Fruit fly (Drosophila melanogaster) whole organism: ENCODE data around the gene smp-30.
A peak's percentile ranks its signal among the peaks of the same experiment; 100 is the strongest.

Experiments used
- CG8478 ChIP-seq: fragments of >200 bp; optimal IDR thresholded peaks from 2 replicates; lab custom pipeline; 2018; ENCODE audit warnings: inconsistent platforms
- Dll ChIP-seq: fragments of >200 bp; optimal IDR thresholded peaks from 2 replicates; lab custom pipeline; 2017
- EcR ChIP-seq, 2 experiments: fragments of >200 bp; optimal IDR thresholded peaks; 2 replicates each; lab custom pipeline; 2017; ENCODE audit warnings: missing biosample characterization in 2 of 2, missing genetic modification characterization in 2 of 2, missing genetic modification reagents in 2 of 2
- pan ChIP-seq: fragments of >200 bp; optimal IDR thresholded peaks from 2 replicates; lab custom pipeline; 2017
- psq ChIP-seq: fragments of >200 bp; optimal IDR thresholded peaks from 2 replicates; lab custom pipeline; 2017
- usp ChIP-seq: fragments of >200 bp; optimal IDR thresholded peaks from 2 replicates; lab custom pipeline; 2017; ENCODE audit warnings: missing biosample characterization, missing genetic modification characterization, mixed read lengths

The smp-30 gene

DNA sequence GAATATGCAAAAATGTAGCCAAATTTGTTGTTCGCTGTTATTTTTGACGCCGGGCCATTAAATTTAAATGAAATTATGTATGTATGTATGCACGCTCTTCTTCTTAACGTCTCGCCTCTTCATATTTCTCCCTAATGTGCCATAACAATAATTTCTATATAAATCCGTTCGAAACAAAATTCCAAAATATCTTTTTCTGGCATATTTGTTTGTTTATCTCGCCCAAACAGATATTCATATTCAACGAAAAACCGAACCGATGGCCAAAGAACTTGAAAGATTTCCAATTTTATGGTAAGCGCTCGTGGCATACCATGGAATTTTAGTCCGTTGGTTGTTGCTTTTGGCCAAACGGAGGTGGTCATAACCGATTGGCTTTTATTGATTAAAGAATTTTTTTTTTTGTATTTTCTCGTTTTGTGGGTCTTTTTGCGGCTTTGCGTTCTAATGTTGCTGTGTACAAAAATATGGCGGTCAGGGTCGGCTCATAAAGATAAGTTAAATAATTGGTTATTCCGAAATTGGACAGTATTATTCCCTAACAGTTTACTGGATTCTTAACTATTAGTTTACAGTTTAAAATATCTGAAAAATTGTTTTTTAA is 37.8 kb downstream of the smp-30 start:
- TF ChIP-seq Dll (lab: Kevin White, UChicago) = no peak
- TF ChIP-seq CG8478 (lab: Kevin White, UChicago) = no peak
- no peak for TF ChIP-seq EcR (GFP tag; optimal IDR thresholded peaks at IDR 0.05; lab: Kevin White, UChicago)
- no peak for TF ChIP-seq pan

dm6 chr3R:14711447-14712163 is 39.4 kb downstream of the smp-30 start:
- no peak for TF ChIP-seq usp (GFP tag; lab: Kevin White, UChicago)
- no peak for TF ChIP-seq CG8478 (lab: Kevin White, UChicago)

DNA sequence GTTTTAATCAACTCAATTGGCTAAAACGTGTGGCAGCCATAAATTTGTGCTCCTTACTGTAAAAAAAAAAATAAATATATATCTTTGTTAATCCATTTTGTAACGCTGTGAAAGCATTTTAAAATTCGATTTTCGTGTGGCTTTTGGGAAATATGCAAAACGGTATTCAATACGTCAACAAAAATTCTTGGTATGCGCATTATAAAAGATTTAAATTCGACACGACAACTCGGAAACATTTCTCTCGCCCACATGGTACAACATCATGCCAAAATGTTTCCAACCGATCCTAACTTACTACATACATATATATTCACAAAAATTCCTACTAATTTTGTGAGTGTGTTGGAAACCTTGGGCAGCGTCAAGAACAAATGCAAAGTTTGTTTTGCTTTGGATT is 40.4 kb downstream of the smp-30 start:
- TF ChIP-seq Dll (lab: Kevin White, UChicago) (no peak), CG8478 (lab: Kevin White, UChicago) (no peak), EcR (GFP tag; optimal IDR thresholded peaks at IDR 0.05; lab: Kevin White, UChicago) (no peak), psq (lab: Kevin White, UChicago) (no peak), pan (no peak), usp (GFP tag; lab: Kevin White, UChicago) (no peak)

dm6 chr3R:14709480-14709984 is 41.5 kb downstream of the smp-30 start:
- TF ChIP-seq CG8478 (lab: Kevin White, UChicago) = no peak
- TF ChIP-seq usp (GFP tag; lab: Kevin White, UChicago) = no peak
- no peak for TF ChIP-seq pan
- no peak for TF ChIP-seq EcR (GFP tag; optimal IDR thresholded peaks at IDR 0.05; lab: Kevin White, UChicago)
- no peak for TF ChIP-seq psq (lab: Kevin White, UChicago)
- no peak for TF ChIP-seq Dll (lab: Kevin White, UChicago)

dm6 chr3R:14708948-14709385 is 42.1 kb downstream of the smp-30 start:
- TF ChIP-seq pan = no peak
- TF ChIP-seq psq (lab: Kevin White, UChicago) = no peak
- TF ChIP-seq Dll (lab: Kevin White, UChicago) = no peak
- no peak for TF ChIP-seq EcR (GFP tag; optimal IDR thresholded peaks at IDR 0.05; lab: Kevin White, UChicago)
- no peak for TF ChIP-seq CG8478 (lab: Kevin White, UChicago)
- TF ChIP-seq usp (GFP tag; lab: Kevin White, UChicago) = no peak

DNA sequence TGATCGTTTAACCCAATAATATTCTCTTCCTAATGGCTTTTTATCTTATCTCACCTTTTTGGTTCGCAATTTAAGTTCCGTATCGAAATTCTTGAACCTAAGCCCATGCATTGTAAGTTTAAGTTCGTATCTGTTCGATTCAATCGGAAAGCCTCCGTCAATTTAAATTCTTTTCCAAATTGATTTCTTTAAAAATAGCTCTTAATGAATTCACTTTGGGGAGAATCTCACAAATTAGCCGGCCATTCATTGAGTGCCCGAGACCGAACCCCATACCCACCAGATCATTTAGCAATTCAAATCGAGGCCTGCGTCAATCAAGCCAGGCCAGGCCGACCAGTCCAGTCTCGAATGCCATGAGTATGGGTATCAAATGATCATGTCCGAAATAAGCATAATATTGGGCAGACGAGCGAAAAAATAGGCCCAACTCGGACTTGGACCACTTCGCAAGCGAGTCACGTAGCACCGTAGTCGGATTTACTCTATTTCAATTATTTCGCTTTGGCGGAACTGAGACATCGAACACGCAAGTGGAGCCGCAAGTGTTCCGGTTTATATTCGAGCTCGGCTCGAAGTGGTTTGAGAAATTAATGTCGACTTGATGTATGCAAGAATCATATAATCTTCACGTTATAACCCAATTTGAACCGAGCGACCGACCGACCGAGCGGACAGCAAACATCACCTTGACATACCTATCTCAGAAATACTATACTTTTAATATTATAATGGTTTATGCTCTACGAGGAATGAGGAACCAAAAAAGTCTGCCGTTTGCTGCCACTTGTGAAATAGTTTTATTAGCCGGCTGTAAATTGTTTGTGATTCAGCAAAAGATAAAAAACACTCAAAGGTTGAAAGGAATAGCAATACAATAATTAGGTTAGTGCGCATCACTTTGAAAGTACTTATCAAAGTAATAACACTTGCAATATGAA is 43.1 kb downstream of the smp-30 start:
- TF ChIP-seq CG8478 (lab: Kevin White, UChicago) (no peak), pan (no peak), psq (lab: Kevin White, UChicago) (no peak), EcR (GFP tag; optimal IDR thresholded peaks at IDR 0.05; lab: Kevin White, UChicago) (no peak), usp (GFP tag; lab: Kevin White, UChicago) (no peak), Dll (lab: Kevin White, UChicago) (no peak)

DNA sequence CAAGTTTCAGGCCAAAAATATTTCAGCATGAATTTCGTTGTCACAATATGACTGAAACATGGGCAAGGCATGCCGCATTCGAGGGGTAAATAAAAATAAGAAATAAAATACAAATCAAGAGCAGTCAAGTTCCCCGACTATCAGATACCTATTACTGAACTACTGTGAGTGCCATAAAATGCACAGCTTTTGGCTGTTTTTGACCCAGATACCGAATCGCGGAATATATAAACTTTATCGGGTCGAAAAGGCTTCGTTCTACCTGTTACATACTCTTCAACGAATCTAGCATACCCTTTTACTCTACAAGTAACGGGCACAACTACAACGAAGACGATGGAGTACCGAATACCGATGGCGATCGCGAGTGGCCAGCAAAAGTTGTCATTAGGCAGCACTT is 44.2 kb downstream of the smp-30 start:
- TF ChIP-seq pan (peak; percentile 75), usp (GFP tag; lab: Kevin White, UChicago) (no peak), CG8478 (lab: Kevin White, UChicago) (no peak), psq (lab: Kevin White, UChicago) (no peak), Dll (lab: Kevin White, UChicago) (no peak)

dm6 chr3R:14706354-14706753 is 44.7 kb downstream of the smp-30 start:
- TF ChIP-seq psq (lab: Kevin White, UChicago) (no peak), pan (no peak), usp (GFP tag; lab: Kevin White, UChicago) (no peak), Dll (lab: Kevin White, UChicago) (no peak), CG8478 (lab: Kevin White, UChicago) (no peak), EcR (GFP tag; optimal IDR thresholded peaks at IDR 0.05; lab: Kevin White, UChicago) (no peak)

dm6 chr3R:14705270-14705669 is 45.8 kb downstream of the smp-30 start:
- TF ChIP-seq psq (lab: Kevin White, UChicago) (no peak), pan (no peak), CG8478 (lab: Kevin White, UChicago) (no peak), Dll (lab: Kevin White, UChicago) (no peak)

DNA sequence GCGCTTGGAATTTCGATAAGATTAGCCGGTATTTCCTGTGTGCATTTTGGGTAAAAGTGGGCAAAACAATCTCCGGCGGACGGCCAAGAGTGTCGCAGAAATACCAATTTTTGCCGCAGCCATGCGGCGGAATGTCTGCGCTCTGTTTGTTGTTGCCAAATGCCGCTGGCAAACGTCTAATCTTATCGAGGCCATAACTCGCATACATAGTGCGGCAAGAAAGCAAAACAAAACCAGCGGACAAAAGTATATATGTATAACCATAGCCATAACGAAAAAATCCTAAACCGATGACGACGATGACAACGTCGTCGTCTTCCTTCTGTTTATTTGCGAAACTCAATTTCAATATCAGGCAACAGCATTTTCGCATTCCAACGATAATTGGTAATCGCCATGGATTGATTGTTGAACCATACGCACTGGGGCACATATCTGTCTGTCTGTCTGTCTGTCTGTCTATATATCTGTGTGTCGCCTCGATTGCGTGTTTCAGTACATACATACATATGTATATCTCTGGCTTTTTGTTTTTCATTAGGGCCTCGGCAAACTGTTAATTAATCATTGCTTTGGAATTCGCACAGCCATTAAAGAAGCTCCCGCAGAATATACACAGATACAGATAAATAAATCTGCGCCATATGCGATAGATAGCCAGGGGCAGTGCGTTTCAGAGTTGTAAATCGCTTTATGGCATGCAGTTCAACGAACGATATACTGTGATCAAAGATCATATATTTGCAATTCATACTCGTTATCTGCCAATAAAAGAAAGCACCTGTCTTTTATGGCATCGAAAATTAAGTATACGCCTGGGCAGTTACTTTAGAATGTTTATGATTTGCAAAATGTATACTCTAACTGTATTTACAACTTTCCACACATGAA is 47.5 kb downstream of the smp-30 start:
- no peak for TF ChIP-seq pan
- no peak for TF ChIP-seq Dll (lab: Kevin White, UChicago)
- no peak for TF ChIP-seq CG8478 (lab: Kevin White, UChicago)
- TF ChIP-seq usp (GFP tag; lab: Kevin White, UChicago) = no peak
- TF ChIP-seq psq (lab: Kevin White, UChicago) = no peak
- TF ChIP-seq EcR (GFP tag; optimal IDR thresholded peaks at IDR 0.05; lab: Kevin White, UChicago) = peak in 1 of 2 experiments; percentile 22
